Worm (Caenorhabditis elegans) whole organism, L4 larva: ENCODE results near the gene ctg-2.

ENCODE experiments used
- ama-1 ChIP-seq: fragments of 150-350 bp; optimal IDR thresholded peaks from 2 replicates; lab custom pipeline; 2014; ENCODE audit warnings: inconsistent platforms, mixed read lengths
- arid-1 ChIP-seq: fragments of 200-800 bp; sonication (Bioruptor generic); conservative IDR thresholded peaks from 2 replicates; pipeline ENCODE4 v1.3.6; 2022; ENCODE audit warnings: missing genetic modification reagents, missing genetic modification characterization, missing compliant biosample characterization
- ceh-32 ChIP-seq: sonication (generic microtip); optimal IDR thresholded peaks from 2 replicates; lab custom pipeline; 2016; ENCODE audit warnings: mild to moderate bottlenecking, missing genetic modification characterization, missing compliant biosample characterization; ENCODE audit not compliant: poor library complexity
- ceh-82 ChIP-seq: sonication (generic microtip); optimal IDR thresholded peaks from 2 replicates; lab custom pipeline; 2017; ENCODE audit warnings: missing biosample characterization, missing genetic modification characterization
- fkh-10 ChIP-seq: fragments of 150-350 bp; optimal IDR thresholded peaks from 2 replicates; lab custom pipeline; 2014; ENCODE audit warnings: missing biosample characterization, missing genetic modification reagents, missing genetic modification characterization
- jun-1 ChIP-seq: fragments of 150-350 bp; optimal IDR thresholded peaks from 2 replicates; lab custom pipeline; 2014; ENCODE audit warnings: missing biosample characterization, missing genetic modification reagents, missing genetic modification characterization
- lin-13 ChIP-seq: fragments of 150-350 bp; optimal IDR thresholded peaks from 2 replicates; lab custom pipeline; 2014; ENCODE audit warnings: missing biosample characterization, missing genetic modification reagents, missing genetic modification characterization
- nhr-10 ChIP-seq: fragments of 150-350 bp; optimal IDR thresholded peaks from 2 replicates; lab custom pipeline; 2014; ENCODE audit warnings: missing biosample characterization, missing genetic modification characterization
- nhr-111 ChIP-seq: fragments of 200-800 bp; sonication (Bioruptor generic); optimal IDR thresholded peaks from 2 replicates; lab custom pipeline; 2018; ENCODE audit warnings: mild to moderate bottlenecking, missing genetic modification characterization, missing compliant biosample characterization
- nhr-77 ChIP-seq: fragments of 150-350 bp; optimal IDR thresholded peaks from 2 replicates; lab custom pipeline; 2014; ENCODE audit warnings: missing biosample characterization, missing genetic modification characterization
- pqm-1 ChIP-seq: sonication (generic microtip); optimal IDR thresholded peaks from 2 replicates; lab custom pipeline; 2017; ENCODE audit warnings: missing biosample characterization, missing genetic modification characterization
- snpc-4 ChIP-seq: fragments of 150-350 bp; optimal IDR thresholded peaks from 2 replicates; lab custom pipeline; 2014; ENCODE audit warnings: missing biosample characterization, missing genetic modification characterization
- unc-62 ChIP-seq, 3 experiments: fragments of 150-350 bp in 1 of 3; sonication (generic microtip); optimal IDR thresholded peaks in 2 of 3; peaks in 1 of 3; 1 replicate in 1 of 3; 2 replicates in 2 of 3; lab custom pipeline; 2014 to 2017; ENCODE audit warnings: missing biosample characterization in 3 of 3, missing genetic modification characterization in 3 of 3, missing genetic modification reagents in 3 of 3, missing genotype in 1 of 3
- vab-7 ChIP-seq: fragments of 200-800 bp; sonication (Bioruptor generic); IDR thresholded peaks from 2 replicates; pipeline ENCODE4 v1.3.6; 2022; ENCODE audit warnings: missing genetic modification reagents, missing genetic modification characterization, missing compliant biosample characterization

DNA sequence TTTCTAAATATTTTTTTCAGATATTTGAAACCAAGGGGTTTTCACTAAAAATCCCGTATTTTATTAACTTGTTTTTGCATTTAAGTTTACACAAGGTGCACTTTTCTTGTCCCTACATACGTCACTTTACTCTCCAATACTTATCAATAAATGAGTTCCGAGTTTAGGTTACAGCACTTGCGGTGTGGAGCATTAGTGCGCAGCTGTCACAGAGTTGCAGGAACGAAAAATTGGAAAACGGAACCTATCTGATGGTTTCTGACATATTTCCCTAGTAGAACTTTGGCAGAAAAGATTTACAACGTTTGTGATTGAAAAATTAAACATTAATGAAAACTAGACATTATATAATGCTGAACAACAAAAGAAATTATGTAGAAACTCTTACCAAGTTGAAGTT is 16.7 kb upstream of the ctg-2 start:
- TF ChIP-seq snpc-4 (tag; lab: Kevin White, UChicago) (no peak), vab-7 (GFP tag; lab: Robert Waterston, UW) (no peak), nhr-111 (GFP tag; lab: Kevin White, UChicago) (no peak), pqm-1 (tag; lab: Kevin White, UChicago) (no peak), nhr-10 (tag; lab: Kevin White, UChicago) (no peak), jun-1 (no peak), fkh-10 (GFP tag; lab: Kevin White, UChicago) (no peak), ceh-82 (no peak), ama-1 (no peak), arid-1 (GFP tag; lab: Robert Waterston, UW) (no peak), nhr-77 (no peak), unc-62 (GFP tag; optimal IDR thresholded peaks at IDR 0.05 in 1 of 2; lab: Kevin White, UChicago) (no peak), unc-62 (tag; optimal IDR thresholded peaks at IDR 0.05; lab: Kevin White, UChicago) (no peak), ceh-32 (tag; lab: Kevin White, UChicago) (no peak), lin-13 (GFP tag; lab: Kevin White, UChicago) (no peak)
